Worm (Caenorhabditis elegans): ENCODE results near the gene ufd-2.

ce11 chrII:8062334-8062791, at the start of gene ufd-2:
- no peak for TF ChIP-seq F13C5.2 (tag; optimal IDR thresholded peaks at IDR 0.05)
- TF ChIP-seq ama-1 (optimal IDR thresholded peaks at IDR 0.05): no peak
- no peak for TF ChIP-seq hnd-1 (tag; optimal IDR thresholded peaks at IDR 0.05)
- TF ChIP-seq scrt-1 (GFP tag; IDR thresholded peaks at IDR 0.05): 0 out of 2 replicates have a peak, but pooled peaks have one; percentile 23
- TF ChIP-seq sea-1 (GFP tag; conservative IDR thresholded peaks at IDR 0.05): no peak
- TF ChIP-seq hmbx-1 (tag; optimal IDR thresholded peaks at IDR 0.05): no peak
- no peak for TF ChIP-seq flt-1 (GFP tag; IDR thresholded peaks at IDR 0.05)
- TF ChIP-seq B0310.2 (tag; optimal IDR thresholded peaks at IDR 0.05): no peak
- no peak for TF ChIP-seq tbx-11 (GFP tag; IDR thresholded peaks at IDR 0.05)
- TF ChIP-seq ceh-13 (GFP tag; optimal IDR thresholded peaks at IDR 0.05): no peak

Data from whole organism, early embryonic.